Worm (Caenorhabditis elegans) whole organism, L4/young adult: ENCODE measurements around the gene C25G4.3.

Source experiments
- W03F9.2 ChIP-seq: fragments of 150-350 bp; optimal IDR thresholded peaks from 2 replicates; lab custom pipeline; 2014; ENCODE audit warnings: missing biosample characterization, missing genetic modification characterization
- him-1 ChIP-seq: sonication (generic microtip); optimal IDR thresholded peaks from 2 replicates; lab custom pipeline; 2016; ENCODE audit warnings: missing genotype, missing genetic modification reagents, missing genetic modification characterization, missing compliant biosample characterization

ce11 chrIV:12456613-12457012, 10.9 kb upstream of the C25G4.3 start, which contains the start of gene C25G4.7:
- TF ChIP-seq him-1 (tag; lab: Kevin White, UChicago) (no peak), W03F9.2 (tag; lab: Kevin White, UChicago) (no peak)
